Worm (Caenorhabditis elegans) whole organism, midembryonic: Measurements from ENCODE around the gene cra-1.

ENCODE experiments used
- T22C8.4 ChIP-seq: fragments of 200-800 bp; sonication (Bioruptor generic); IDR thresholded peaks from 2 replicates; pipeline ENCODE4 v1.3.6; 2022; ENCODE audit warnings: missing genetic modification characterization, missing compliant biosample characterization
- cog-1 ChIP-seq: sonication (generic microtip); optimal IDR thresholded peaks from 2 replicates; lab custom pipeline; 2016; ENCODE audit warnings: missing genetic modification characterization, missing compliant biosample characterization
- flt-1 ChIP-seq: fragments of 200-800 bp; sonication (Bioruptor generic); IDR thresholded peaks from 2 replicates; pipeline ENCODE4 v1.3.6; 2022; ENCODE audit warnings: missing genetic modification characterization, missing compliant biosample characterization
- klf-2 ChIP-seq: fragments of 200-800 bp; sonication (Bioruptor generic); conservative IDR thresholded peaks from 2 replicates; pipeline ENCODE4 v1.3.6; 2022; ENCODE audit warnings: missing genetic modification reagents, missing genetic modification characterization, missing compliant biosample characterization
- med-1 ChIP-seq: sonication (generic microtip); optimal IDR thresholded peaks from 2 replicates; lab custom pipeline; 2017; ENCODE audit warnings: missing genetic modification characterization, mild to moderate bottlenecking, missing compliant biosample characterization, antibody characterized with exemption, missing genetic modification reagents; ENCODE audit not compliant: insufficient read depth
- ref-1 ChIP-seq: fragments of 200-800 bp; sonication (Bioruptor generic); conservative IDR thresholded peaks from 2 replicates; pipeline ENCODE4 v1.3.6; 2022; ENCODE audit warnings: missing genetic modification reagents, missing genetic modification characterization, missing compliant biosample characterization
- tab-1 ChIP-seq: fragments of 200-800 bp; sonication (Bioruptor generic); IDR thresholded peaks from 2 replicates; pipeline ENCODE4 v1.3.6; 2022; ENCODE audit warnings: missing genetic modification characterization, missing compliant biosample characterization
- ztf-23 ChIP-seq: fragments of 200-800 bp; sonication (Bioruptor generic); IDR thresholded peaks from 2 replicates; pipeline ENCODE4 v1.3.6; 2022; ENCODE audit warnings: missing genetic modification reagents, missing genetic modification characterization, missing compliant biosample characterization
- ztf-29 ChIP-seq: fragments of 200-800 bp; sonication (Bioruptor generic); IDR thresholded peaks from 2 replicates; pipeline ENCODE4 v1.3.6; 2022; ENCODE audit warnings: missing genetic modification reagents, missing genetic modification characterization, missing compliant biosample characterization

- TF ChIP-seq ref-1 (GFP tag; lab: Robert Waterston, UW) (no peak), flt-1 (GFP tag; lab: Robert Waterston, UW) (no peak), med-1 (no peak), tab-1 (GFP tag; lab: Robert Waterston, UW) (no peak), ztf-23 (GFP tag; lab: Robert Waterston, UW) (no peak), cog-1 (tag; lab: Kevin White, UChicago) (no peak), ztf-29 (no peak), T22C8.4 (GFP tag; lab: Robert Waterston, UW) (no peak), klf-2 (GFP tag; lab: Robert Waterston, UW) (no peak)
These were observed 25.9 kb upstream of the cra-1 start for ce11 chrIII:6895166-6895565.
